Worm (Caenorhabditis elegans) whole organism, young adult: Measurements from ENCODE around the gene F27E5.3.

Experiments used
- atf-7 ChIP-seq: sonication (generic microtip); optimal IDR thresholded peaks from 2 replicates; lab custom pipeline; 2017; ENCODE audit warnings: mild to moderate bottlenecking, missing genetic modification characterization, missing compliant biosample characterization
- unc-62 ChIP-seq: fragments of 150-350 bp; optimal IDR thresholded peaks from 2 replicates; lab custom pipeline; 2014; ENCODE audit warnings: missing biosample characterization, missing genetic modification reagents, missing genetic modification characterization

DNA sequence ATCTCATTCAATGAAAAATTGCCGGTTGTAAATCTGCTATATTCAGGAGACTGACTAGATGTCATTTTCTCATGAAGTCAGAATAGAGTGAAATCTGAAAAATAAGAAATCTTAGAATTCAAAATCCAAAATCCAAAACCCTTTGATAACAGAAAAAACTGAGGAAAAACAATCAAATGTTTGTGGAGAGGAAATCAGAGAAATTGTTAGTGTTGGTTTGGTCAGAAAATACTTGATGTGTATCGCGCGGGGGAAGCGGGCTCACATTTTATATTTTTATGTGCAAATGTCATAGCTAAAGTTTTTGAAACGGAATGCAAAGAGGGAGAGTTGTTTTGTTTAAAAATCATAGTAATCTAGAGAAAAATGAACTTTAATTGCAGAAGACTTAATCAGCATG is 12.2 kb downstream of the F27E5.3 start, which contains the start of gene F27E5.5:
- TF ChIP-seq unc-62 (GFP tag; lab: Kevin White, UChicago) (no peak), atf-7 (tag; lab: Kevin White, UChicago) (no peak)
